Worm (Caenorhabditis elegans) whole organism, young adult: Measurements from ENCODE around the gene sre-55.

Experiments
- B0336.3 ChIP-seq: fragments of 200-800 bp; sonication (Bioruptor generic); IDR thresholded peaks from 2 replicates; pipeline ENCODE4 v1.3.6; 2022; ENCODE audit warnings: missing genetic modification characterization, missing compliant biosample characterization
- F23B12.7 ChIP-seq: sonication (generic microtip); optimal IDR thresholded peaks from 2 replicates; lab custom pipeline; 2017; ENCODE audit warnings: missing genetic modification characterization, mild to moderate bottlenecking, missing compliant biosample characterization, antibody characterized with exemption, moderate library complexity; ENCODE audit not compliant: insufficient read depth
- F33H1.4 ChIP-seq: fragments of 200-800 bp; sonication (Bioruptor generic); IDR thresholded peaks from 2 replicates; pipeline ENCODE4 v1.3.6; 2022; ENCODE audit warnings: missing genetic modification reagents, missing genetic modification characterization, missing compliant biosample characterization
- F49E8.2 ChIP-seq: sonication (generic microtip); optimal IDR thresholded peaks from 3 replicates; lab custom pipeline; 2017; ENCODE audit warnings: missing genetic modification characterization, mild to moderate bottlenecking, missing compliant biosample characterization, antibody characterized with exemption, moderate library complexity; ENCODE audit not compliant: insufficient read depth
- T26A5.8 ChIP-seq: sonication (generic microtip); optimal IDR thresholded peaks from 2 replicates; lab custom pipeline; 2016; ENCODE audit warnings: missing genetic modification characterization, missing compliant biosample characterization
- Y53F4B.3 ChIP-seq: fragments of 200-800 bp; sonication (Bioruptor generic); IDR thresholded peaks from 2 replicates; pipeline ENCODE4 v1.3.6; 2022; ENCODE audit warnings: missing genetic modification reagents, missing genetic modification characterization, missing compliant biosample characterization
- ama-1 ChIP-seq, 3 experiments: fragments of 150-350 bp in 1 of 3; sonication (generic microtip) in 2 of 3; optimal IDR thresholded peaks; 2 replicates each; lab custom pipeline; 2014 to 2018; ENCODE audit warnings: missing biosample characterization in 2 of 3, missing genetic modification characterization in 2 of 3, missing genetic modification reagents in 2 of 3
- aptf-2 ChIP-seq: fragments of 200-800 bp; sonication (Bioruptor generic); conservative IDR thresholded peaks from 2 replicates; pipeline ENCODE4 v1.3.6; 2022; ENCODE audit warnings: missing genetic modification reagents, missing genetic modification characterization, missing compliant biosample characterization
- atf-7 ChIP-seq: sonication (generic microtip); optimal IDR thresholded peaks from 2 replicates; lab custom pipeline; 2017; ENCODE audit warnings: mild to moderate bottlenecking, missing genetic modification characterization, missing compliant biosample characterization
- attf-3 ChIP-seq: fragments of 200-800 bp; sonication (Bioruptor generic); conservative IDR thresholded peaks from 2 replicates; pipeline ENCODE4 v1.3.6; 2022; ENCODE audit warnings: missing genetic modification reagents, missing genetic modification characterization, missing compliant biosample characterization
- attf-5 ChIP-seq: fragments of 200-800 bp; sonication (Bioruptor generic); optimal IDR thresholded peaks from 2 replicates; lab custom pipeline; 2018; ENCODE audit warnings: mild to moderate bottlenecking, missing genetic modification characterization, missing compliant biosample characterization
- attf-6 ChIP-seq: fragments of 200-800 bp; sonication (Bioruptor generic); IDR thresholded peaks from 2 replicates; pipeline ENCODE4 v1.3.6; 2022; ENCODE audit warnings: missing genetic modification reagents, missing genetic modification characterization, missing compliant biosample characterization
- bed-1 ChIP-seq: fragments of 200-800 bp; sonication (Bioruptor generic); IDR thresholded peaks from 2 replicates; pipeline ENCODE4 v1.3.6; 2022; ENCODE audit warnings: missing genetic modification reagents, missing genetic modification characterization, missing compliant biosample characterization
- bed-2 ChIP-seq: fragments of 200-800 bp; sonication (Bioruptor generic); IDR thresholded peaks from 2 replicates; pipeline ENCODE4 v1.3.6; 2022; ENCODE audit warnings: missing genetic modification reagents, missing genetic modification characterization, missing compliant biosample characterization
- cebp-1 ChIP-seq, 2 experiments: fragments of 200-800 bp in 1 of 2; sonication (Bioruptor generic) in 1 of 2; sonication (generic microtip) in 1 of 2; IDR thresholded peaks in 1 of 2; optimal IDR thresholded peaks in 1 of 2; 2 replicates each; pipeline versions ENCODE4 v1.3.6 to Lab custom; 2017 to 2022; ENCODE audit warnings: missing compliant biosample characterization in 2 of 2, missing genetic modification characterization in 2 of 2, mild to moderate bottlenecking in 1 of 2, missing genetic modification reagents in 1 of 2, moderate library complexity in 1 of 2
- ceh-100 ChIP-seq: fragments of 200-800 bp; sonication (Bioruptor generic); IDR thresholded peaks from 2 replicates; pipeline ENCODE4 v1.3.6; 2022; ENCODE audit warnings: missing genetic modification reagents, missing genetic modification characterization, missing compliant biosample characterization
- ceh-27 ChIP-seq: fragments of 200-800 bp; sonication (Bioruptor generic); optimal IDR thresholded peaks from 2 replicates; lab custom pipeline; 2018; ENCODE audit warnings: mild to moderate bottlenecking, missing genetic modification characterization, moderate library complexity, missing compliant biosample characterization
- efl-1 ChIP-seq: fragments of 150-350 bp; optimal IDR thresholded peaks from 2 replicates; lab custom pipeline; 2014; ENCODE audit warnings: missing biosample characterization, missing genetic modification reagents, missing genetic modification characterization
- gei-17 ChIP-seq: fragments of 200-800 bp; sonication (Bioruptor generic); optimal IDR thresholded peaks from 2 replicates; lab custom pipeline; 2018; ENCODE audit warnings: mild to moderate bottlenecking, missing genetic modification characterization, missing compliant biosample characterization
- hsf-1 ChIP-seq: fragments of 200-800 bp; sonication (Bioruptor generic); IDR thresholded peaks from 2 replicates; pipeline ENCODE4 v1.3.6; 2022; ENCODE audit warnings: missing genetic modification reagents, missing genetic modification characterization, missing compliant biosample characterization
- let-526 ChIP-seq: fragments of 200-800 bp; sonication (Bioruptor generic); IDR thresholded peaks from 2 replicates; pipeline ENCODE4 v1.3.6; 2022; ENCODE audit warnings: missing genetic modification reagents, missing genetic modification characterization, missing compliant biosample characterization
- lsl-1 ChIP-seq: fragments of 200-800 bp; sonication (Bioruptor generic); optimal IDR thresholded peaks from 2 replicates; lab custom pipeline; 2018; ENCODE audit warnings: mild to moderate bottlenecking, missing genetic modification characterization, moderate library complexity, missing compliant biosample characterization
- madf-10 ChIP-seq: sonication (generic microtip); optimal IDR thresholded peaks from 2 replicates; lab custom pipeline; 2016; ENCODE audit warnings: mild to moderate bottlenecking, missing genetic modification characterization, missing compliant biosample characterization
- nhr-27 ChIP-seq: fragments of 200-800 bp; sonication (Bioruptor generic); optimal IDR thresholded peaks from 2 replicates; lab custom pipeline; 2018; ENCODE audit warnings: mild to moderate bottlenecking, missing genetic modification characterization, moderate library complexity, missing compliant biosample characterization
- nhr-90 ChIP-seq: sonication (generic microtip); optimal IDR thresholded peaks from 2 replicates; lab custom pipeline; 2016; ENCODE audit warnings: missing genotype, mild to moderate bottlenecking, missing genetic modification characterization, missing compliant biosample characterization
- pbrm-1 ChIP-seq: fragments of 200-800 bp; sonication (Bioruptor generic); IDR thresholded peaks from 2 replicates; pipeline ENCODE4 v1.3.6; 2022; ENCODE audit warnings: missing genetic modification reagents, missing genetic modification characterization, missing compliant biosample characterization
- pha-4 ChIP-seq: fragments of 150-350 bp; sonication (generic microtip); optimal IDR thresholded peaks from 2 replicates; lab custom pipeline; 2014; ENCODE audit warnings: missing biosample characterization, missing genetic modification reagents, missing genetic modification characterization
- repo-1 ChIP-seq: sonication (generic microtip); optimal IDR thresholded peaks from 2 replicates; lab custom pipeline; 2017; ENCODE audit warnings: mild to moderate bottlenecking, missing genetic modification characterization, missing compliant biosample characterization
- rpc-1 ChIP-seq, 2 experiments: fragments of 150-350 bp in 1 of 2; sonication (generic microtip) in 1 of 2; optimal IDR thresholded peaks; 2 replicates each; lab custom pipeline; 2014 to 2018; ENCODE audit warnings: missing biosample characterization in 1 of 2, missing genetic modification characterization in 1 of 2, missing genetic modification reagents in 1 of 2, missing genotype in 1 of 2
- snpc-1.3 ChIP-seq: sonication (generic microtip); optimal IDR thresholded peaks from 2 replicates; lab custom pipeline; 2017; ENCODE audit warnings: missing genetic modification characterization, mild to moderate bottlenecking, missing compliant biosample characterization, antibody characterized with exemption, moderate library complexity, missing genotype, missing genetic modification reagents; ENCODE audit not compliant: insufficient read depth
- snpc-4 ChIP-seq, 5 experiments: fragments of 150-350 bp in 1 of 5; sonication (generic microtip) in 4 of 5; optimal IDR thresholded peaks; 2 replicates each; lab custom pipeline; 2014 to 2018; ENCODE audit warnings: missing genetic modification characterization in 5 of 5, missing biosample characterization in 3 of 5, antibody characterized with exemption in 2 of 5, mild to moderate bottlenecking in 2 of 5, missing compliant biosample characterization in 2 of 5, missing genotype in 2 of 5, moderate library complexity in 2 of 5, missing genetic modification reagents in 1 of 5
- tlf-1 ChIP-seq: fragments of 200-800 bp; sonication (Bioruptor generic); optimal IDR thresholded peaks from 2 replicates; lab custom pipeline; 2018; ENCODE audit warnings: mild to moderate bottlenecking, missing genetic modification characterization, missing compliant biosample characterization
- zim-3 ChIP-seq: sonication (generic microtip); optimal IDR thresholded peaks from 2 replicates; lab custom pipeline; 2017; ENCODE audit warnings: mild to moderate bottlenecking, missing genetic modification characterization, moderate library complexity, missing compliant biosample characterization
- ztf-28 ChIP-seq: fragments of 200-800 bp; sonication (Bioruptor generic); IDR thresholded peaks from 2 replicates; pipeline ENCODE4 v1.3.6; 2022; ENCODE audit warnings: missing genetic modification reagents, missing genetic modification characterization, missing compliant biosample characterization

The sre-55 gene

ce11 chrII:12289085-12289484 lies 40.0 kb upstream of the sre-55 start, which contains the start of gene Y57A10A.31:
Y57A10A.31 (plus strand) TSS chrII:12289385.
- TF ChIP-seq ceh-27: no peak
- TF ChIP-seq nhr-90 (tag; lab: Kevin White, UChicago): no peak
- TF ChIP-seq ama-1 (optimal IDR thresholded peaks at IDR 0.05; lab: Kevin White, UChicago): no peak
- no peak for TF ChIP-seq ama-1 (GFP tag; optimal IDR thresholded peaks at IDR 0.05; lab: Kevin White, UChicago)
- TF ChIP-seq ceh-100 (GFP tag; lab: Robert Waterston, UW): no peak
- TF ChIP-seq ztf-28 (GFP tag; lab: Robert Waterston, UW): no peak
- TF ChIP-seq repo-1 (tag; lab: Kevin White, UChicago): no peak
- TF ChIP-seq, all 124 proteins: peak for 0

- TF ChIP-seq attf-5 (GFP tag; lab: Kevin White, UChicago): no peak
- no peak for TF ChIP-seq let-526 (GFP tag; lab: Robert Waterston, UW)
- TF ChIP-seq cebp-1 (GFP tag; IDR thresholded peaks at IDR 0.05; lab: Robert Waterston, UW): no peak
- no peak for TF ChIP-seq cebp-1 (tag; optimal IDR thresholded peaks at IDR 0.05; lab: Kevin White, UChicago)
- no peak for TF ChIP-seq snpc-4 (GFP tag; optimal IDR thresholded peaks at IDR 0.05; lab: Kevin White, UChicago)
- no peak for TF ChIP-seq snpc-4 (tag; optimal IDR thresholded peaks at IDR 0.05; lab: Kevin White, UChicago)
- no peak for TF ChIP-seq tlf-1
- TF ChIP-seq nhr-90 (tag; lab: Kevin White, UChicago): no peak
- TF ChIP-seq lsl-1 (GFP tag; lab: Kevin White, UChicago): no peak
- no peak for TF ChIP-seq gei-17 (GFP tag; lab: Kevin White, UChicago)
- TF ChIP-seq madf-10 (tag; lab: Kevin White, UChicago): no peak
- TF ChIP-seq F23B12.7: no peak
- TF ChIP-seq pbrm-1: no peak
- no peak for TF ChIP-seq attf-3 (GFP tag; lab: Robert Waterston, UW)
These were observed 32.5 kb upstream of the sre-55 start for ce11 chrII:12296591-12296990.

- TF ChIP-seq snpc-1.3: peak; percentile 25
- peak; percentile 41 for TF ChIP-seq F49E8.2 (tag; lab: Kevin White, UChicago)
- TF ChIP-seq attf-6 (GFP tag; lab: Robert Waterston, UW): 0 out of 2 replicates have a peak, but pooled peaks have one; percentile 36
- no peak for TF ChIP-seq efl-1
These were observed 28.4 kb upstream of the sre-55 start for ce11 chrII:12300680-12301079.

- TF ChIP-seq bed-2 (GFP tag; lab: Robert Waterston, UW) (no peak), Y53F4B.3 (GFP tag; lab: Robert Waterston, UW) (no peak), atf-7 (tag; lab: Kevin White, UChicago) (no peak), T26A5.8 (tag; lab: Kevin White, UChicago) (no peak), rpc-1 (optimal IDR thresholded peaks at IDR 0.05; lab: Kevin White, UChicago) (no peak), rpc-1 (tag; optimal IDR thresholded peaks at IDR 0.05; lab: Kevin White, UChicago) (no peak), pha-4 (no peak), aptf-2 (GFP tag; lab: Robert Waterston, UW) (no peak), zim-3 (tag; lab: Kevin White, UChicago) (no peak), F33H1.4 (no peak), nhr-27 (no peak), cebp-1 (GFP tag; IDR thresholded peaks at IDR 0.05; lab: Robert Waterston, UW) (no peak), cebp-1 (tag; optimal IDR thresholded peaks at IDR 0.05; lab: Kevin White, UChicago) (no peak), hsf-1 (GFP tag; lab: Robert Waterston, UW) (no peak), B0336.3 (GFP tag; lab: Robert Waterston, UW) (no peak), bed-1 (GFP tag; lab: Robert Waterston, UW) (no peak)
These were observed 27.9 kb upstream of the sre-55 start for ce11 chrII:12301233-12301632.
